Worm (Caenorhabditis elegans) whole organism, young adult: Measurements from ENCODE around the gene F38B7.17.
A peak's percentile ranks its signal among the peaks of the same experiment; 100 is the strongest.

Experiments
- B0035.1 ChIP-seq: sonication (generic microtip); optimal IDR thresholded peaks from 2 replicates; lab custom pipeline; 2016; ENCODE audit warnings: missing genetic modification characterization, mild to moderate bottlenecking, missing compliant biosample characterization, missing genotype, missing genetic modification reagents
- D2030.7 ChIP-seq: fragments of 200-800 bp; sonication (Bioruptor generic); IDR thresholded peaks from 2 replicates; pipeline ENCODE4 v1.3.6; 2022; ENCODE audit warnings: missing genetic modification reagents, missing genetic modification characterization, missing compliant biosample characterization
- F23B12.7 ChIP-seq: sonication (generic microtip); optimal IDR thresholded peaks from 2 replicates; lab custom pipeline; 2017; ENCODE audit warnings: missing genetic modification characterization, mild to moderate bottlenecking, missing compliant biosample characterization, antibody characterized with exemption, moderate library complexity; ENCODE audit not compliant: insufficient read depth
- F33H1.4 ChIP-seq: fragments of 200-800 bp; sonication (Bioruptor generic); IDR thresholded peaks from 2 replicates; pipeline ENCODE4 v1.3.6; 2022; ENCODE audit warnings: missing genetic modification reagents, missing genetic modification characterization, missing compliant biosample characterization
- F49E8.2 ChIP-seq: sonication (generic microtip); optimal IDR thresholded peaks from 3 replicates; lab custom pipeline; 2017; ENCODE audit warnings: missing genetic modification characterization, mild to moderate bottlenecking, missing compliant biosample characterization, antibody characterized with exemption, moderate library complexity; ENCODE audit not compliant: insufficient read depth
- F57C9.4 ChIP-seq: sonication (generic microtip); optimal IDR thresholded peaks from 2 replicates; lab custom pipeline; 2017; ENCODE audit warnings: mild to moderate bottlenecking, missing genetic modification characterization, missing compliant biosample characterization
- T07F8.4 ChIP-seq: sonication (generic microtip); optimal IDR thresholded peaks from 2 replicates; lab custom pipeline; 2016; ENCODE audit warnings: mild to moderate bottlenecking, missing genetic modification characterization, moderate library complexity, missing compliant biosample characterization
- T26A5.8 ChIP-seq: sonication (generic microtip); optimal IDR thresholded peaks from 2 replicates; lab custom pipeline; 2016; ENCODE audit warnings: missing genetic modification characterization, missing compliant biosample characterization
- Y53F4B.3 ChIP-seq: fragments of 200-800 bp; sonication (Bioruptor generic); IDR thresholded peaks from 2 replicates; pipeline ENCODE4 v1.3.6; 2022; ENCODE audit warnings: missing genetic modification reagents, missing genetic modification characterization, missing compliant biosample characterization
- Y56A3A.18 ChIP-seq: fragments of 200-800 bp; sonication (Bioruptor generic); IDR thresholded peaks from 2 replicates; pipeline ENCODE4 v1.3.6; 2022; ENCODE audit warnings: missing genetic modification reagents, missing genetic modification characterization, missing compliant biosample characterization
- Y79H2A.3 ChIP-seq: fragments of 200-800 bp; sonication (Bioruptor generic); conservative IDR thresholded peaks from 2 replicates; pipeline ENCODE4 v1.3.6; 2022; ENCODE audit warnings: missing genetic modification reagents, missing genetic modification characterization, missing compliant biosample characterization
- ZK185.1 ChIP-seq: sonication (generic microtip); optimal IDR thresholded peaks from 2 replicates; lab custom pipeline; 2016; ENCODE audit warnings: mild to moderate bottlenecking, missing genetic modification characterization, missing compliant biosample characterization; ENCODE audit not compliant: poor library complexity, severe bottlenecking
- aptf-2 ChIP-seq: fragments of 200-800 bp; sonication (Bioruptor generic); conservative IDR thresholded peaks from 2 replicates; pipeline ENCODE4 v1.3.6; 2022; ENCODE audit warnings: missing genetic modification reagents, missing genetic modification characterization, missing compliant biosample characterization
- aptf-3 ChIP-seq: fragments of 200-800 bp; sonication (Bioruptor generic); IDR thresholded peaks from 2 replicates; pipeline ENCODE4 v1.3.6; 2022; ENCODE audit warnings: missing genetic modification characterization, missing compliant biosample characterization
- attf-6 ChIP-seq: fragments of 200-800 bp; sonication (Bioruptor generic); IDR thresholded peaks from 2 replicates; pipeline ENCODE4 v1.3.6; 2022; ENCODE audit warnings: missing genetic modification reagents, missing genetic modification characterization, missing compliant biosample characterization
- ccch-3 ChIP-seq: fragments of 200-800 bp; sonication (Bioruptor generic); optimal IDR thresholded peaks from 2 replicates; lab custom pipeline; 2018; ENCODE audit warnings: mild to moderate bottlenecking, missing genetic modification characterization, missing compliant biosample characterization
- ceh-40 ChIP-seq: fragments of 200-800 bp; sonication (Bioruptor generic); IDR thresholded peaks from 2 replicates; pipeline ENCODE4 v1.3.6; 2022; ENCODE audit warnings: missing genetic modification characterization, missing compliant biosample characterization
- ceh-79 ChIP-seq: sonication (generic microtip); optimal IDR thresholded peaks from 2 replicates; lab custom pipeline; 2017; ENCODE audit warnings: mild to moderate bottlenecking, missing genetic modification characterization, missing compliant biosample characterization
- chd-7 ChIP-seq: sonication (generic microtip); optimal IDR thresholded peaks from 2 replicates; lab custom pipeline; 2016; ENCODE audit warnings: mild to moderate bottlenecking, missing genetic modification characterization, moderate library complexity, missing compliant biosample characterization
- die-1 ChIP-seq: sonication (generic microtip); optimal IDR thresholded peaks from 2 replicates; lab custom pipeline; 2016; ENCODE audit warnings: missing genotype, mild to moderate bottlenecking, missing genetic modification characterization, missing compliant biosample characterization
- efl-1 ChIP-seq: fragments of 150-350 bp; optimal IDR thresholded peaks from 2 replicates; lab custom pipeline; 2014; ENCODE audit warnings: missing biosample characterization, missing genetic modification reagents, missing genetic modification characterization
- egl-44 ChIP-seq: fragments of 200-800 bp; sonication (Bioruptor generic); IDR thresholded peaks from 2 replicates; pipeline ENCODE4 v1.3.6; 2022; ENCODE audit warnings: missing genetic modification reagents, missing genetic modification characterization, missing compliant biosample characterization
- egrh-3 ChIP-seq: fragments of 200-800 bp; sonication (Bioruptor generic); IDR thresholded peaks from 2 replicates; pipeline ENCODE4 v1.3.6; 2022; ENCODE audit warnings: missing genetic modification reagents, missing genetic modification characterization, missing compliant biosample characterization
- him-1 ChIP-seq: sonication (generic microtip); optimal IDR thresholded peaks from 2 replicates; lab custom pipeline; 2016; ENCODE audit warnings: missing genotype, missing genetic modification reagents, missing genetic modification characterization, missing compliant biosample characterization
- hlh-12 ChIP-seq: sonication (generic microtip); optimal IDR thresholded peaks from 2 replicates; lab custom pipeline; 2016; ENCODE audit warnings: missing genetic modification characterization, missing compliant biosample characterization
- hlh-26 ChIP-seq: fragments of 200-800 bp; sonication (Bioruptor generic); conservative IDR thresholded peaks from 2 replicates; pipeline ENCODE4 v1.3.6; 2022; ENCODE audit warnings: missing genetic modification reagents, missing genetic modification characterization, missing compliant biosample characterization
- hmg-1.2 ChIP-seq: fragments of 200-800 bp; sonication (Bioruptor generic); IDR thresholded peaks from 2 replicates; pipeline ENCODE4 v1.3.6; 2022; ENCODE audit warnings: missing genetic modification reagents, missing genetic modification characterization, missing compliant biosample characterization
- hmg-20 ChIP-seq: fragments of 200-800 bp; sonication (Bioruptor generic); IDR thresholded peaks from 2 replicates; pipeline ENCODE4 v1.3.6; 2022; ENCODE audit warnings: missing genetic modification reagents, missing genetic modification characterization, missing compliant biosample characterization
- lag-1 ChIP-seq: fragments of 200-800 bp; sonication (Bioruptor generic); IDR thresholded peaks from 2 replicates; pipeline ENCODE4 v1.3.6; 2022; ENCODE audit warnings: missing genetic modification reagents, missing genetic modification characterization, missing compliant biosample characterization
- let-526 ChIP-seq: fragments of 200-800 bp; sonication (Bioruptor generic); IDR thresholded peaks from 2 replicates; pipeline ENCODE4 v1.3.6; 2022; ENCODE audit warnings: missing genetic modification reagents, missing genetic modification characterization, missing compliant biosample characterization
- lsy-27 ChIP-seq: sonication (generic microtip); optimal IDR thresholded peaks from 2 replicates; lab custom pipeline; 2017; ENCODE audit warnings: missing genetic modification characterization, mild to moderate bottlenecking, missing compliant biosample characterization, antibody characterized with exemption, missing genotype, borderline replicate concordance; ENCODE audit not compliant: insufficient read depth
- madf-6 ChIP-seq: fragments of 200-800 bp; sonication (Bioruptor generic); IDR thresholded peaks from 2 replicates; pipeline ENCODE4 v1.3.6; 2022; ENCODE audit warnings: missing genetic modification reagents, missing genetic modification characterization, missing compliant biosample characterization
- mes-4 ChIP-seq: sonication (generic microtip); optimal IDR thresholded peaks from 2 replicates; lab custom pipeline; 2016; ENCODE audit warnings: missing genotype, missing genetic modification characterization, missing compliant biosample characterization
- nfyb-1 ChIP-seq: fragments of 200-800 bp; sonication (Bioruptor generic); IDR thresholded peaks from 2 replicates; pipeline ENCODE4 v1.3.6; 2022; ENCODE audit warnings: missing genetic modification reagents, missing genetic modification characterization, missing compliant biosample characterization
- nhr-120 ChIP-seq: fragments of 200-800 bp; sonication (Bioruptor generic); IDR thresholded peaks from 2 replicates; pipeline ENCODE4 v1.3.6; 2022; ENCODE audit warnings: missing genetic modification characterization, missing compliant biosample characterization
- nhr-90 ChIP-seq: sonication (generic microtip); optimal IDR thresholded peaks from 2 replicates; lab custom pipeline; 2016; ENCODE audit warnings: missing genotype, mild to moderate bottlenecking, missing genetic modification characterization, missing compliant biosample characterization
- repo-1 ChIP-seq: sonication (generic microtip); optimal IDR thresholded peaks from 2 replicates; lab custom pipeline; 2017; ENCODE audit warnings: mild to moderate bottlenecking, missing genetic modification characterization, missing compliant biosample characterization
- rpc-1 ChIP-seq, 2 experiments: fragments of 150-350 bp in 1 of 2; sonication (generic microtip) in 1 of 2; optimal IDR thresholded peaks; 2 replicates each; lab custom pipeline; 2014 to 2018; ENCODE audit warnings: missing biosample characterization in 1 of 2, missing genetic modification characterization in 1 of 2, missing genetic modification reagents in 1 of 2, missing genotype in 1 of 2
- sdz-38 ChIP-seq: sonication (generic microtip); optimal IDR thresholded peaks from 2 replicates; lab custom pipeline; 2016; ENCODE audit warnings: missing genotype, missing genetic modification characterization, missing compliant biosample characterization
- snpc-1.3 ChIP-seq: sonication (generic microtip); optimal IDR thresholded peaks from 2 replicates; lab custom pipeline; 2017; ENCODE audit warnings: missing genetic modification characterization, mild to moderate bottlenecking, missing compliant biosample characterization, antibody characterized with exemption, moderate library complexity, missing genotype, missing genetic modification reagents; ENCODE audit not compliant: insufficient read depth
- snpc-3.4 ChIP-seq: sonication (generic microtip); optimal IDR thresholded peaks from 2 replicates; lab custom pipeline; 2017; ENCODE audit warnings: missing genetic modification characterization, mild to moderate bottlenecking, missing compliant biosample characterization, antibody characterized with exemption, moderate library complexity, missing genotype, missing genetic modification reagents
- snpc-4 ChIP-seq, 5 experiments: fragments of 150-350 bp in 1 of 5; sonication (generic microtip) in 4 of 5; optimal IDR thresholded peaks; 2 replicates each; lab custom pipeline; 2014 to 2018; ENCODE audit warnings: missing genetic modification characterization in 5 of 5, missing biosample characterization in 3 of 5, antibody characterized with exemption in 2 of 5, mild to moderate bottlenecking in 2 of 5, missing compliant biosample characterization in 2 of 5, missing genotype in 2 of 5, moderate library complexity in 2 of 5, missing genetic modification reagents in 1 of 5
- tbp1 ChIP-seq: fragments of 200-800 bp; sonication (Bioruptor generic); optimal IDR thresholded peaks from 2 replicates; lab custom pipeline; 2018; ENCODE audit warnings: mild to moderate bottlenecking, missing genetic modification characterization, missing compliant biosample characterization
- tbx-9 ChIP-seq: sonication (generic microtip); optimal IDR thresholded peaks from 2 replicates; lab custom pipeline; 2016; ENCODE audit warnings: borderline replicate concordance, missing genetic modification characterization, inconsistent platforms, missing compliant biosample characterization
- ztf-18 ChIP-seq: sonication (generic microtip); optimal IDR thresholded peaks from 2 replicates; lab custom pipeline; 2016; ENCODE audit warnings: missing genotype, mild to moderate bottlenecking, missing genetic modification characterization, missing compliant biosample characterization
- ztf-25 ChIP-seq: fragments of 200-800 bp; sonication (Bioruptor generic); IDR thresholded peaks from 2 replicates; pipeline ENCODE4 v1.3.6; 2022; ENCODE audit warnings: missing genetic modification reagents, missing genetic modification characterization, missing compliant biosample characterization
- ztf-26 ChIP-seq: sonication (generic microtip); optimal IDR thresholded peaks from 2 replicates; lab custom pipeline; 2017; ENCODE audit warnings: missing genetic modification characterization, missing compliant biosample characterization
- ztf-6 ChIP-seq: fragments of 200-800 bp; sonication (Bioruptor generic); IDR thresholded peaks from 2 replicates; pipeline ENCODE4 v1.3.6; 2022; ENCODE audit warnings: missing genetic modification reagents, missing genetic modification characterization, missing compliant biosample characterization

Gene F38B7.17

ce11 chrV:11585122-11585521 lies 36.4 kb upstream of the F38B7.17 start (continued):
- TF ChIP-seq ztf-18 = peak; percentile 17
- no peak for TF ChIP-seq nfyb-1 (GFP tag; lab: Robert Waterston, UW)
- no peak for TF ChIP-seq lag-1 (GFP tag; lab: Robert Waterston, UW)
- TF ChIP-seq die-1 = no peak
- TF ChIP-seq snpc-3.4 (tag; lab: Kevin White, UChicago) = peak; percentile 84
- peak; percentile 43 for TF ChIP-seq snpc-1.3 (tag; lab: Kevin White, UChicago)
- no peak for TF ChIP-seq F23B12.7 (tag; lab: Kevin White, UChicago)
- TF ChIP-seq F33H1.4 (GFP tag; lab: Robert Waterston, UW) = no peak
- TF ChIP-seq tbp1 = peak; percentile 71
- no peak for TF ChIP-seq ccch-3 (GFP tag; lab: Kevin White, UChicago)
- no peak for TF ChIP-seq Y79H2A.3
- peak; percentile 81 for TF ChIP-seq hmg-1.2 (GFP tag; lab: Robert Waterston, UW)
- TF ChIP-seq F57C9.4 (tag; lab: Kevin White, UChicago) = no peak
- TF ChIP-seq mes-4 = no peak
- no peak for TF ChIP-seq rpc-1 (optimal IDR thresholded peaks at IDR 0.05; lab: Kevin White, UChicago)
- TF ChIP-seq rpc-1 (tag; optimal IDR thresholded peaks at IDR 0.05; lab: Kevin White, UChicago) = peak; percentile 11
- TF ChIP-seq him-1 (tag; lab: Kevin White, UChicago) = peak; percentile 93
- TF ChIP-seq Y53F4B.3 (GFP tag; lab: Robert Waterston, UW) = no peak
- peak; percentile 91 for TF ChIP-seq snpc-4 (GFP tag; optimal IDR thresholded peaks at IDR 0.05; lab: Kevin White, UChicago)
- TF ChIP-seq snpc-4 (tag; optimal IDR thresholded peaks at IDR 0.05; lab: Kevin White, UChicago) = peak; percentile 90 to 97 (median 93)
- TF ChIP-seq nhr-90 (tag; lab: Kevin White, UChicago) = no peak
- TF ChIP-seq F49E8.2 (tag; lab: Kevin White, UChicago) = peak; percentile 56
- TF ChIP-seq tbx-9 = no peak
- TF ChIP-seq egrh-3 (GFP tag; lab: Robert Waterston, UW) = no peak
- TF ChIP-seq ztf-26 (tag; lab: Kevin White, UChicago) = no peak
- TF ChIP-seq let-526 (GFP tag; lab: Robert Waterston, UW) = no peak
- no peak for TF ChIP-seq aptf-3 (GFP tag; lab: Robert Waterston, UW)
- no peak for TF ChIP-seq T26A5.8 (tag; lab: Kevin White, UChicago)
- peak; percentile 77 for TF ChIP-seq D2030.7 (GFP tag; lab: Robert Waterston, UW)
- TF ChIP-seq sdz-38 (tag; lab: Kevin White, UChicago) = no peak
- TF ChIP-seq hlh-26 (GFP tag; lab: Robert Waterston, UW) = no peak
- TF ChIP-seq ceh-40 (GFP tag; lab: Robert Waterston, UW) = no peak
- TF ChIP-seq hmg-20 (GFP tag; lab: Robert Waterston, UW) = peak; percentile 43; the same call in 1 of the 2 replicates
- TF ChIP-seq ZK185.1 (tag; lab: Kevin White, UChicago) = no peak
- no peak for TF ChIP-seq chd-7
- no peak for TF ChIP-seq aptf-2
- no peak for TF ChIP-seq efl-1
- TF ChIP-seq attf-6 (GFP tag; lab: Robert Waterston, UW) = peak; percentile 84
- no peak for TF ChIP-seq B0035.1 (tag; lab: Kevin White, UChicago)
- no peak for TF ChIP-seq egl-44 (GFP tag; lab: Robert Waterston, UW)
- TF ChIP-seq T07F8.4 (tag; lab: Kevin White, UChicago) = no peak
- no peak for TF ChIP-seq ztf-6
- no peak for TF ChIP-seq lsy-27 (tag; lab: Kevin White, UChicago)
- TF ChIP-seq repo-1 = no peak
- TF ChIP-seq ceh-79 (tag; lab: Kevin White, UChicago) = no peak
- peak; percentile 70; the same call in 1 of the 2 replicates for TF ChIP-seq madf-6 (GFP tag; lab: Robert Waterston, UW)
- TF ChIP-seq nhr-120 = 0 out of 2 replicates have a peak, but pooled peaks have one; percentile 62
- TF ChIP-seq hlh-12 (tag; lab: Kevin White, UChicago) = no peak
- no peak for TF ChIP-seq Y56A3A.18 (GFP tag; lab: Robert Waterston, UW)
- TF ChIP-seq ztf-25 (GFP tag; lab: Robert Waterston, UW) = no peak
